Worm (Caenorhabditis elegans): ENCODE results near the gene C28A5.1.

C28A5.1 gene

DNA sequence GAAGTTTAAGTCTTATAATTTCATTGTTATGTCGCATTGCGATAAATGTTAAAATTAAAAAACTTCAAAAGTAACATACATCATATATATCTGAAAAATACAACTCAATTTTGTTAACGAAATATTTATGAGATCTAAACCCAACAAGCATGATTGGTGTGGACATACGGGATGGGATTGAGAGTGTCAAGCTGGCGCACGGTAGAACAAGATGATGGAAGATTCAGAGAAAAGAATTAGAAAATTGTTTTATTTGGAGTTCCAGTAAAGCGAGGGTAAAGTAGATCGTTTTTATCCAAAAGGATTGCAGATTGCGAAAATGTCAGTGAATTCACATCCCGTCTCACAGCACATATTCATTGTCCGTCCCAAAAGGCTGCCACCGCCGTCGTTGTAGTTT lies 42.7 kb upstream of the C28A5.1 start:
- TF ChIP-seq lin-38 (GFP tag; IDR thresholded peaks at IDR 0.05), result peak; percentile 57
- no peak for TF ChIP-seq arid-1 (GFP tag; conservative IDR thresholded peaks at IDR 0.05)
- TF ChIP-seq madf-5 (GFP tag; IDR thresholded peaks at IDR 0.05), result 0 out of 4 replicates have a peak, but pooled peaks of 1 of the 2 experiments have one; percentile 21
- 0 out of 2 replicates have a peak, but pooled peaks have one; percentile 33 for TF ChIP-seq tra-1 (GFP tag; IDR thresholded peaks at IDR 0.05)
- TF ChIP-seq ama-1 (optimal IDR thresholded peaks at IDR 0.05), result no peak
- no peak for TF ChIP-seq dmd-6 (GFP tag; IDR thresholded peaks at IDR 0.05)
- no peak for TF ChIP-seq daf-12 (tag; optimal IDR thresholded peaks at IDR 0.05)
- TF ChIP-seq F49E8.2 (tag; optimal IDR thresholded peaks at IDR 0.05; ENCODE audit: borderline replicate concordance), result peak; percentile 71
- TF ChIP-seq snpc-1.2 (GFP tag; IDR thresholded peaks at IDR 0.05), result peak; percentile 49; the same call in 1 of the 2 replicates
- TF ChIP-seq pha-4 (GFP tag; IDR thresholded peaks at IDR 0.05), result 0 out of 2 replicates have a peak, but pooled peaks have one; percentile 32
- TF ChIP-seq pha-4 (tag; optimal IDR thresholded peaks at IDR 0.05), result no peak
- peak; percentile 53; the same call in 1 of the 2 replicates for TF ChIP-seq Y48G9A.11 (GFP tag; IDR thresholded peaks at IDR 0.05)
- TF ChIP-seq unc-130 (GFP tag; optimal IDR thresholded peaks at IDR 0.05), result peak; percentile 7

DNA sequence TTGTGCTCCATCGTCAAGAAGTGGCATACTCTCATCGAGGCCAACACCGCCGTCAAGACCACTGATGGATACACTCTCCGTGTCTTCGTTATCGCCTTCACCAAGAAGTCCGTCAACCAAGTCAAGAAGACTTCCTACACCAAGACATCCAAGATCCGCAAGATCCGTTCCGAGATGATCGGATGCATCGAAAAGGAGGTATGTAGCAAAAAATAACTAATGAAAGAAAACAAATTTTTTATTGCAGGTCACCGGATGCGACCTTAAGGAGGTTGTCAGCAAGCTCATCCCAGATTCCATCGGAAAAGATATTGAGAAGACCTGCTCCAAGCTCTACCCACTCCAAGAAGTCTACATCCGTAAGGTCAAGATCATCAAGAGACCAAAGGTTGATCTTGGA lies 42.2 kb upstream of the C28A5.1 start:
- TF ChIP-seq lin-13 (GFP tag; optimal IDR thresholded peaks at IDR 0.05) (no peak), daf-19 (GFP tag; conservative IDR thresholded peaks at IDR 0.05) (no peak), hlh-11 (tag; optimal IDR thresholded peaks at IDR 0.05) (no peak), dmd-8 (GFP tag; IDR thresholded peaks at IDR 0.05) (0 out of 2 replicates have a peak, but pooled peaks have one; percentile 27), ceh-20 (GFP tag; IDR thresholded peaks at IDR 0.05) (no peak), pha-4 (GFP tag; IDR thresholded peaks at IDR 0.05) (no peak), pha-4 (tag; optimal IDR thresholded peaks at IDR 0.05) (no peak), zip-11 (GFP tag; IDR thresholded peaks at IDR 0.05) (no peak), ctbp-1 (GFP tag; IDR thresholded peaks at IDR 0.05) (no peak), pqm-1 (tag; optimal IDR thresholded peaks at IDR 0.05) (no peak), unc-130 (GFP tag; optimal IDR thresholded peaks at IDR 0.05) (no peak), F26F4.8 (GFP tag; conservative IDR thresholded peaks at IDR 0.05) (no peak), D1046.2 (GFP tag; IDR thresholded peaks at IDR 0.05) (no peak), unc-62 (GFP tag; optimal IDR thresholded peaks at IDR 0.05 in 1 of 2) (peak in 1 of 2 experiments; percentile 95), unc-62 (tag; optimal IDR thresholded peaks at IDR 0.05) (no peak), daf-16 (GFP tag; optimal IDR thresholded peaks at IDR 0.05) (no peak), daf-16 (tag; optimal IDR thresholded peaks at IDR 0.05) (no peak), mxl-3 (GFP tag; optimal IDR thresholded peaks at IDR 0.05) (no peak), lin-29 (GFP tag; IDR thresholded peaks at IDR 0.05) (no peak)

DNA sequence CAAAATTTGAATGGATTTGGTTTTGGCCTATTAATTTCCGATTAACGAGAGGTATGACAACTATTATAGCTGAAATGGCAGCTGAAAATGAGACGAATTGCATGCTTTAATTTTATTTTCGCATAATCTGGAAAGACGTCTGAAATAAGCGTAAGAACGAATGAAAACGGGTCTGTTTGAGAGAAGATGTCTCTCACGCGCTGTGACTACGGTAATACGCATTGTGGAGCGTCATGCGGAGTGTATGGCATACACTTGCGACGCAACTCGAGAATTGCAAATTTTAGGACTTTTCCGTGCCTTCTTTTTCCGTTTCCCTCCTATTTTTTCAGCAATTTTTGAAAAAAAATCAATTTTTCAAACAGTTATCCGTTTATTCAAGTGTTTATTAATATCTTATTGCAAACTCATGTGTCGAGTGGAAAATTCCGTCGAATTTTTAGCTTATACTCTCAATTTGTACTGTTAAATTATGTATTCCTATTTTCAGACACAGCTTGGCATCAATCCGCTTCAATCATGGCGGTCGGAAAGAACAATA lies 41.4 kb upstream of the C28A5.1 start, which contains the start of gene rps-1:
rps-1 (plus strand) TSS at position 491 of the 541 bp plus-strand sequence.
- TF ChIP-seq ceh-28 (tag; optimal IDR thresholded peaks at IDR 0.05) (peak; percentile 44), duxl-1 (tag; optimal IDR thresholded peaks at IDR 0.05; ENCODE audit: poor library complexity) (peak; percentile 97), gei-8 (GFP tag; optimal IDR thresholded peaks at IDR 0.05) (peak; percentile 95), lin-39 (tag; optimal IDR thresholded peaks at IDR 0.05) (no peak), mdt-29 (GFP tag; IDR thresholded peaks at IDR 0.05) (peak; percentile 93), set-16 (GFP tag; IDR thresholded peaks at IDR 0.05) (0 out of 2 replicates have a peak, but pooled peaks have one; percentile 34), aha-1 (tag) (peak; percentile 100), nhr-76 (tag; optimal IDR thresholded peaks at IDR 0.05) (peak; percentile 57), F49E8.2 (tag; optimal IDR thresholded peaks at IDR 0.05; ENCODE audit: borderline replicate concordance) (peak; percentile 87), F44E2.7 (GFP tag; IDR thresholded peaks at IDR 0.05) (no peak; the same call in 1 of the 2 replicates), mxl-3 (GFP tag; optimal IDR thresholded peaks at IDR 0.05) (peak; percentile 96), tag-97 (GFP tag; IDR thresholded peaks at IDR 0.05) (no peak), T26A8.4 (GFP tag; IDR thresholded peaks at IDR 0.05) (peak; percentile 98), jun-1 (tag; optimal IDR thresholded peaks at IDR 0.05) (peak; percentile 96), zip-2 (tag; optimal IDR thresholded peaks at IDR 0.05) (peak; percentile 90), nhr-6 (tag; optimal IDR thresholded peaks at IDR 0.05) (peak; percentile 95), nhr-77 (tag; optimal IDR thresholded peaks at IDR 0.05) (peak; percentile 98), ceh-20 (GFP tag; IDR thresholded peaks at IDR 0.05) (peak; percentile 96), Y105C5A.15 (GFP tag; IDR thresholded peaks at IDR 0.05) (peak; percentile 88), hif-1 (tag; optimal IDR thresholded peaks at IDR 0.05) (peak; percentile 82 to 93), Y75B8A.6 (GFP tag; IDR thresholded peaks at IDR 0.05) (peak; percentile 90), ceh-62 (tag; optimal IDR thresholded peaks at IDR 0.05) (no peak), T20F7.1 (GFP tag; optimal IDR thresholded peaks at IDR 0.05) (peak; percentile 95)

Data from whole organism, L4 larva.